Worm (Caenorhabditis elegans): Measurements from ENCODE around the gene T05C1.3.

T05C1.3 gene

DNA sequence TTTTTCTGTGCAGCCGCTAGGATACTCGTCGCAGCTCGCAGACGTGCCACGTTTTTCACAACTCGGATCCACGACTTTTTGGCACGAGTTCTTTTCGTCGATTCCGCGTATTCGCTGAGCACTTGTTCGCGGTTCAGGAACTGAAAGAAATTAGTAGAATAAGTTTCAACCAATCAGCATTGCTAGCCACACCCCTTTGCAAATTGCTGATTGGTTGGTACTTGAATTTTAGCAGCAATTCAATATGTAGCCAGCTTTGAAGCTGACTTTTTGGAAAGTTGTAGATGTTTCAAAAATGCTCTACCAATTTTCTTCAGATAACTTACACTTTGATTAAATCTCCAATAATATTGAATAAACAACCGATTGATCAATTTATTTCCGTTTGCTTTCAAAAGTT, 47.9 kb downstream of the T05C1.3 start:
- no peak for TF ChIP-seq skn-1 (tag; optimal IDR thresholded peaks at IDR 0.05)
- TF ChIP-seq vab-15 (tag; optimal IDR thresholded peaks at IDR 0.05): no peak
- no peak for TF ChIP-seq nhr-84 (tag; optimal IDR thresholded peaks at IDR 0.05)
- TF ChIP-seq zip-4 (GFP tag; optimal IDR thresholded peaks at IDR 0.05): no peak
- TF ChIP-seq nhr-71 (tag; optimal IDR thresholded peaks at IDR 0.05): no peak
- TF ChIP-seq C16A3.4 (tag; optimal IDR thresholded peaks at IDR 0.05): no peak
- no peak for TF ChIP-seq nhr-90 (tag; optimal IDR thresholded peaks at IDR 0.05; ENCODE audit: poor library complexity)
- no peak for TF ChIP-seq tbx-2 (tag; optimal IDR thresholded peaks at IDR 0.05)
- TF ChIP-seq ets-5 (GFP tag; IDR thresholded peaks at IDR 0.05): no peak
- TF ChIP-seq elt-3 (tag; optimal IDR thresholded peaks at IDR 0.05): no peak
- TF ChIP-seq tlp-1 (tag; optimal IDR thresholded peaks at IDR 0.05): no peak
- TF ChIP-seq C34B4.2 (tag; optimal IDR thresholded peaks at IDR 0.05): no peak
- no peak for TF ChIP-seq hpl-2 (GFP tag; optimal IDR thresholded peaks at IDR 0.05)
- TF ChIP-seq hlh-4 (tag; optimal IDR thresholded peaks at IDR 0.05): no peak
- TF ChIP-seq lin-14 (GFP tag; optimal IDR thresholded peaks at IDR 0.05): no peak
- no peak for TF ChIP-seq lsy-2 (tag; optimal IDR thresholded peaks at IDR 0.05)
- TF ChIP-seq xbp-1 (tag; optimal IDR thresholded peaks at IDR 0.05): no peak

DNA sequence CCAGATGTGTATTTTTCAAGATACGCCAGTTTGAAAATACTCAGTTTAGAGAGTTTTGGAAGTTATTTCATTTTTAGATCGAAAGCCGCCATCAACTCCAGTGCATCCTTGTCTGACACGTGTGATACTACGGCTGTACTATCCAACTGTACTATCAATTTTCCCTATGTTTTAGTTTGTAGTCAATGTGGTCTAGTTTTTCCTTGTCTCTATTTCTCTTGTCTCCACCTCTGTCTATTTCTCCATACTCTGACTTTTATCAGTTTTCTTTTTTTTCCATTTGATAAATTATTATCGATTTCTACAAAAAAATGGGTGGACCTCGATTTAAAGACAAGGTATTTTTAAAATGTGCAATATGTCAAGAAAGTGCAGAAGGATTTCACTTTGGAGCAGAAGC, 50.6 kb downstream of the T05C1.3 start, which contains the start of gene nhr-16:
nhr-16 (plus strand) TSS at position 205 of the 400 bp plus-strand sequence.
- TF ChIP-seq ceh-90 (tag; optimal IDR thresholded peaks at IDR 0.05): no peak
- no peak for TF ChIP-seq irx-1 (tag; optimal IDR thresholded peaks at IDR 0.05)
- TF ChIP-seq pax-3 (tag; optimal IDR thresholded peaks at IDR 0.05): no peak
- TF ChIP-seq jun-1 (tag; optimal IDR thresholded peaks at IDR 0.05): no peak
- TF ChIP-seq hlh-17 (GFP tag; optimal IDR thresholded peaks at IDR 0.05; ENCODE audit: borderline replicate concordance): no peak
- TF ChIP-seq nhr-76 (tag; optimal IDR thresholded peaks at IDR 0.05): no peak
- no peak for TF ChIP-seq C16A3.4 (tag; optimal IDR thresholded peaks at IDR 0.05)
- no peak for TF ChIP-seq zag-1 (tag; optimal IDR thresholded peaks at IDR 0.05)
- no peak for TF ChIP-seq xbp-1 (tag; optimal IDR thresholded peaks at IDR 0.05)
- no peak for TF ChIP-seq elt-3 (tag; optimal IDR thresholded peaks at IDR 0.05)
- no peak for TF ChIP-seq dpl-1 (GFP tag; optimal IDR thresholded peaks at IDR 0.05)
- no peak for TF ChIP-seq unc-86 (tag; optimal IDR thresholded peaks at IDR 0.05)

Measured in whole organism, L1 larva.